Worm (Caenorhabditis elegans) whole organism, dauer: ENCODE data around the gene twk-25.

ENCODE experiments used
- unc-62 ChIP-seq: sonication (generic microtip); optimal IDR thresholded peaks from 2 replicates; lab custom pipeline; 2017; ENCODE audit warnings: missing biosample characterization, missing genetic modification reagents, missing genetic modification characterization

The twk-25 gene

ce11 chrIV:11549694-11550093 is 45.2 kb downstream of the twk-25 start:
- no peak for TF ChIP-seq unc-62 (GFP tag; lab: Kevin White, UChicago)

- no peak for TF ChIP-seq unc-62 (GFP tag; lab: Kevin White, UChicago)
These were observed 47.3 kb downstream of the twk-25 start, which contains the start of gene col-128 for ce11 chrIV:11551813-11552212. col-128 (minus strand) TSS chrIV:11551960.
